Worm (Caenorhabditis elegans) whole organism, early embryonic: ENCODE data around the gene fat-6.

Source experiments
- ceh-13 ChIP-seq: fragments of 200-800 bp; sonication (Bioruptor generic); optimal IDR thresholded peaks from 2 replicates; lab custom pipeline; 2018; ENCODE audit warnings: mild to moderate bottlenecking, missing genetic modification characterization, missing compliant biosample characterization
- flt-1 ChIP-seq: fragments of 200-800 bp; sonication (Bioruptor generic); IDR thresholded peaks from 2 replicates; pipeline ENCODE4 v1.3.6; 2022; ENCODE audit warnings: missing genetic modification characterization, missing compliant biosample characterization
- tbx-37 ChIP-seq: fragments of 200-800 bp; sonication (Bioruptor generic); conservative IDR thresholded peaks from 2 replicates; pipeline ENCODE4 v1.3.6; 2022; ENCODE audit warnings: missing genetic modification reagents, missing genetic modification characterization, missing compliant biosample characterization
- tra-4 ChIP-seq: sonication (generic microtip); optimal IDR thresholded peaks from 2 replicates; lab custom pipeline; 2017; ENCODE audit warnings: missing genetic modification characterization, missing compliant biosample characterization

ce11 chrIV:11892545-11892944 is 22.9 kb downstream of the fat-6 start:
- TF ChIP-seq tra-4 (tag; lab: Kevin White, UChicago): no peak
- TF ChIP-seq ceh-13 (GFP tag; lab: Kevin White, UChicago): no peak
- TF ChIP-seq tbx-37 (GFP tag; lab: Robert Waterston, UW): no peak
- TF ChIP-seq flt-1: no peak
